Fruit fly (Drosophila melanogaster): Measurements from ENCODE around the gene TfIIFbeta.

The TfIIFbeta gene

dm6 chr3R:10775246-10775645 is 7.6 kb upstream of the TfIIFbeta start:
- TF ChIP-seq CG14655 (GFP tag; optimal IDR thresholded peaks at IDR 0.05) (no peak), CG12605 (GFP tag; IDR thresholded peaks at IDR 0.05) (no peak), Ets98B (GFP tag; IDR thresholded peaks at IDR 0.05) (peak; percentile 65), CG8159 (tag; optimal IDR thresholded peaks at IDR 0.05) (no peak), gl (tag; optimal IDR thresholded peaks at IDR 0.05) (no peak), CG32121 (GFP tag; IDR thresholded peaks at IDR 0.05) (peak; percentile 55; the same call in 1 of the 2 replicates), CG34367 (tag; optimal IDR thresholded peaks at IDR 0.05) (no peak), Pif1A (GFP tag; optimal IDR thresholded peaks at IDR 0.05) (no peak), rn (GFP tag; IDR thresholded peaks at IDR 0.05) (no peak), CG4496 (GFP tag; IDR thresholded peaks at IDR 0.05) (peak; percentile 88), Pif1B (GFP tag; optimal IDR thresholded peaks at IDR 0.05) (peak; percentile 51), fd96Ca (GFP tag; IDR thresholded peaks at IDR 0.05) (no peak)

dm6 chr3R:10761980-10762379 is 5.6 kb downstream of the TfIIFbeta start:
- peak; percentile 62; the same call in 1 of the 2 replicates for TF ChIP-seq CG32121 (GFP tag; IDR thresholded peaks at IDR 0.05)
- TF ChIP-seq CG12605 (GFP tag; IDR thresholded peaks at IDR 0.05): no peak
- TF ChIP-seq CG4496 (GFP tag; IDR thresholded peaks at IDR 0.05): peak; percentile 65; the same call in 2 of the 3 replicates
- TF ChIP-seq rn (GFP tag; IDR thresholded peaks at IDR 0.05): no peak
- 0 out of 2 replicates have a peak, but pooled peaks have one; percentile 21 for TF ChIP-seq Ets98B (GFP tag; IDR thresholded peaks at IDR 0.05)

dm6 chr3R:10760966-10761855 is 6.4 kb downstream of the TfIIFbeta start, which contains the start of the genes MED7 and Cap-H2:
MED7 (minus strand) TSS chr3R:10761032.
Cap-H2 (plus strand) TSS chr3R:10761310.
- TF ChIP-seq Ets98B (GFP tag; IDR thresholded peaks at IDR 0.05): peak; percentile 44
- peak; percentile 67 for TF ChIP-seq CG32121 (GFP tag; IDR thresholded peaks at IDR 0.05)
- no peak for TF ChIP-seq CG12605 (GFP tag; IDR thresholded peaks at IDR 0.05)
- TF ChIP-seq CG15710 (tag; optimal IDR thresholded peaks at IDR 0.05): no peak
- TF ChIP-seq rn (GFP tag; IDR thresholded peaks at IDR 0.05): 0 out of 2 replicates have a peak, but pooled peaks have one; percentile 26
- peak; percentile 66; the same call in 2 of the 3 replicates for TF ChIP-seq CG4496 (GFP tag; IDR thresholded peaks at IDR 0.05)

dm6 chr3R:10759348-10759847 is 8.2 kb downstream of the TfIIFbeta start, which contains the start of gene CG31272:
CG31272 (minus strand) TSS chr3R:10759398.
- TF ChIP-seq EcR (GFP tag; optimal IDR thresholded peaks at IDR 0.05): no peak
- no peak for TF ChIP-seq Pif1B (GFP tag; optimal IDR thresholded peaks at IDR 0.05)
- TF ChIP-seq rn (GFP tag; IDR thresholded peaks at IDR 0.05): no peak
- no peak for TF ChIP-seq fd96Ca (GFP tag; IDR thresholded peaks at IDR 0.05)
- no peak for TF ChIP-seq D1 (tag; optimal IDR thresholded peaks at IDR 0.05)
- no peak for TF ChIP-seq CG4496 (GFP tag; IDR thresholded peaks at IDR 0.05)
- no peak for TF ChIP-seq CG17806 (tag; optimal IDR thresholded peaks at IDR 0.05)
- no peak for TF ChIP-seq CG34367 (tag; optimal IDR thresholded peaks at IDR 0.05)
- no peak for TF ChIP-seq CG8159 (tag; optimal IDR thresholded peaks at IDR 0.05)
- TF ChIP-seq Snoo (tag; optimal IDR thresholded peaks at IDR 0.05): no peak
- TF ChIP-seq CG32121 (GFP tag; IDR thresholded peaks at IDR 0.05): no peak
- TF ChIP-seq CG13204 (GFP tag; optimal IDR thresholded peaks at IDR 0.05): no peak
- no peak for TF ChIP-seq CG9948 (tag; optimal IDR thresholded peaks at IDR 0.05)
- no peak for TF ChIP-seq CG8301 (tag; optimal IDR thresholded peaks at IDR 0.05)
- TF ChIP-seq Ets98B (GFP tag; IDR thresholded peaks at IDR 0.05): no peak
- TF ChIP-seq CG15710 (tag; optimal IDR thresholded peaks at IDR 0.05): no peak
- no peak for TF ChIP-seq Pif1A (GFP tag; optimal IDR thresholded peaks at IDR 0.05)

dm6 chr3R:10755534-10755933 is 12.1 kb downstream of the TfIIFbeta start, which contains the start of gene CG14691:
CG14691 (minus strand) TSS chr3R:10755634.
- TF ChIP-seq CG34367 (tag; optimal IDR thresholded peaks at IDR 0.05): no peak

- no peak for TF ChIP-seq EcR (GFP tag; optimal IDR thresholded peaks at IDR 0.05)
- no peak for TF ChIP-seq CG15710 (tag; optimal IDR thresholded peaks at IDR 0.05)
- TF ChIP-seq gl (tag; optimal IDR thresholded peaks at IDR 0.05): no peak
- no peak for TF ChIP-seq CG13204 (GFP tag; optimal IDR thresholded peaks at IDR 0.05)
- TF ChIP-seq CG9948 (tag; optimal IDR thresholded peaks at IDR 0.05): no peak
- no peak for TF ChIP-seq Pif1A (GFP tag; optimal IDR thresholded peaks at IDR 0.05)
- TF ChIP-seq CG8159 (tag; optimal IDR thresholded peaks at IDR 0.05): no peak
- no peak for TF ChIP-seq CG10348 (GFP tag; IDR thresholded peaks at IDR 0.05)
- no peak for TF ChIP-seq fd96Ca (GFP tag; IDR thresholded peaks at IDR 0.05)
- no peak for TF ChIP-seq CG12605 (GFP tag; IDR thresholded peaks at IDR 0.05)
- TF ChIP-seq CG17806 (tag; optimal IDR thresholded peaks at IDR 0.05): no peak
- no peak for TF ChIP-seq Ets98B (GFP tag; IDR thresholded peaks at IDR 0.05)
- no peak for TF ChIP-seq D1 (tag; optimal IDR thresholded peaks at IDR 0.05)
- no peak for TF ChIP-seq CG8301 (tag; optimal IDR thresholded peaks at IDR 0.05)
- no peak for TF ChIP-seq CG32121 (GFP tag; IDR thresholded peaks at IDR 0.05)
Observed at dm6 chr3R:10751061-10751460, 16.5 kb downstream of the TfIIFbeta start, which contains the start of gene TkR86C. TkR86C (minus strand) TSS chr3R:10751228.
